Fruit fly (Drosophila melanogaster) whole organism, adult: ENCODE measurements around the gene mop.

Experiments
- CG12768 ChIP-seq: fragments of 200-800 bp; sonication (Bioruptor generic); optimal IDR thresholded peaks from 2 replicates; lab custom pipeline; 2017; ENCODE audit warnings: missing biosample characterization, missing genetic modification characterization, mild to moderate bottlenecking, moderate library complexity, missing genetic modification reagents
- CG14711 ChIP-seq: fragments of 200-800 bp; sonication (Bioruptor generic); optimal IDR thresholded peaks from 2 replicates; lab custom pipeline; 2018; ENCODE audit warnings: missing biosample characterization, mild to moderate bottlenecking, missing genetic modification characterization, moderate library complexity
- CG1620 ChIP-seq: fragments of 200-800 bp; sonication (Bioruptor generic); optimal IDR thresholded peaks from 2 replicates; lab custom pipeline; 2016; ENCODE audit warnings: missing biosample characterization, missing genetic modification characterization
- CG33017 ChIP-seq: fragments of 200-800 bp; sonication (Bioruptor generic); optimal IDR thresholded peaks from 2 replicates; lab custom pipeline; 2018; ENCODE audit warnings: missing biosample characterization, mild to moderate bottlenecking, missing genetic modification characterization, moderate library complexity
- CG5204 ChIP-seq: fragments of 200-800 bp; sonication (Bioruptor generic); optimal IDR thresholded peaks from 2 replicates; lab custom pipeline; 2016; ENCODE audit warnings: missing biosample characterization, missing genetic modification characterization
- Clk ChIP-seq: fragments of 200-800 bp; sonication (Bioruptor generic); optimal IDR thresholded peaks from 2 replicates; lab custom pipeline; 2017; ENCODE audit warnings: missing biosample characterization, missing genetic modification characterization
- Crg-1 ChIP-seq: fragments of 200-800 bp; sonication (Bioruptor generic); optimal IDR thresholded peaks from 2 replicates; lab custom pipeline; 2016; ENCODE audit warnings: missing biosample characterization, missing genetic modification characterization
- Hr96 ChIP-seq: fragments of 200-800 bp; sonication (Bioruptor generic); optimal IDR thresholded peaks from 2 replicates; lab custom pipeline; 2016; ENCODE audit warnings: missing biosample characterization, missing genetic modification characterization
- bab1 ChIP-seq: fragments of 200-800 bp; sonication (Bioruptor generic); optimal IDR thresholded peaks from 3 replicates; lab custom pipeline; 2019; ENCODE audit warnings: missing biosample characterization, mild to moderate bottlenecking, missing genetic modification characterization, moderate library complexity
- cic ChIP-seq: fragments of 200-800 bp; sonication (Bioruptor generic); optimal IDR thresholded peaks from 2 replicates; lab custom pipeline; 2017; ENCODE audit warnings: missing biosample characterization, mild to moderate bottlenecking, missing genetic modification characterization, moderate library complexity
- cnc ChIP-seq, 2 experiments: fragments of >200 bp; optimal IDR thresholded peaks; 2 replicates each; lab custom pipeline; 2017
- ovo ChIP-seq: fragments of 200-800 bp; sonication (Bioruptor generic); optimal IDR thresholded peaks from 2 replicates; lab custom pipeline; 2016; ENCODE audit warnings: missing biosample characterization, missing genetic modification characterization
- pad ChIP-seq: fragments of 200-800 bp; sonication (Bioruptor generic); optimal IDR thresholded peaks from 3 replicates; lab custom pipeline; 2017; ENCODE audit warnings: missing biosample characterization, missing genetic modification characterization, mild to moderate bottlenecking, moderate library complexity, missing genetic modification reagents

DNA sequence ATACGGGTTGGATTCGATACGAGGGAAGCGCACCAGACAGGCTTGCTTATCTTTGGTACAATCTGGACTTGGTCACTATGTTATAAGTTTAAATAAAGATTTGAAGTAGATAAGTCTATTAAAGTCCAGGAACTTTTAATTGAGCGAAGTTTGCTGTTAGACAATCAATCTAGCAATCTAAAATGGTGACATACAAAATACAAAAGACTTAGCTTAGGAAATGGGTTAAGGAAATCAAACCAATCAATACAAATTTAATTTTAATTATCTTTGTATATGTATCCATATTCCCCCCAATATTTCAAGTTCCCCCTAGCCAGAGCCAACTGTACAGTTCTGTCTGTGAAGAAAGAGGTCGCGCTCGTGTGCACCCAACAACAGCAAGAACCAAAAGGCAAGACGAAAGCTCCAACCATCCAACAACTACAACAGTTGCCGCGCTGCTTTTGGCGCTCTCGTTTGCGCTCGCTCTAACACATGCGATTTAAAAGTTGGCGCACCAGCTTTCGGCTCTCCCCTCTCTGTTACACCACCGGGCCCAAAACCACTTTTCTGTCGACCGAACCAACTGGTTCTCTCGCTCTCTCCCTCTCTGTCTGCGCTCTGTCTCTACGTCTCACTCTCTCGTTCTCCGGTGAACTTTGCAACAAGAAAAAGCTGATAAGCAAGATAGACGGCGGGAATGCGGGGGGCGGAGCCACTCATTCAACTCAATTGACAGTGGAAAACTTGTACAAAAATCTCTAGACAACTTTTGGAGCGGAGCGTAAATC lies 19.8 kb downstream of the mop start:
- TF ChIP-seq bab1 (GFP tag; lab: Kevin White, UChicago) (peak; percentile 44), CG14711 (tag; lab: Kevin White, UChicago) (peak; percentile 73), ovo (no peak), CG33017 (tag; lab: Kevin White, UChicago) (peak; percentile 85), CG1620 (peak; percentile 79), CG5204 (GFP tag; lab: Kevin White, UChicago) (peak; percentile 93), Crg-1 (GFP tag; lab: Kevin White, UChicago) (peak; percentile 64), CG12768 (GFP tag; lab: Kevin White, UChicago) (peak; percentile 85), cnc (optimal IDR thresholded peaks at IDR 0.05; lab: Kevin White, UChicago) (no peak), Hr96 (GFP tag; lab: Kevin White, UChicago) (peak; percentile 71), Clk (GFP tag; lab: Kevin White, UChicago) (peak; percentile 66), cic (GFP tag; lab: Kevin White, UChicago) (peak; percentile 98), pad (GFP tag; lab: Kevin White, UChicago) (peak; percentile 77)
